Worm (Caenorhabditis elegans) whole organism, L1 larva: ENCODE results near the gene srd-1.

Source experiments
- C34B4.2 ChIP-seq: sonication (generic microtip); optimal IDR thresholded peaks from 2 replicates; lab custom pipeline; 2017; ENCODE audit warnings: mild to moderate bottlenecking, missing genetic modification characterization, missing compliant biosample characterization
- F16B12.6 ChIP-seq: fragments of 150-350 bp; optimal IDR thresholded peaks from 2 replicates; lab custom pipeline; 2014; ENCODE audit warnings: missing biosample characterization, missing genetic modification characterization
- Y116A8C.19 ChIP-seq: sonication (generic microtip); optimal IDR thresholded peaks from 2 replicates; lab custom pipeline; 2016; ENCODE audit warnings: missing compliant biosample characterization, missing genetic modification characterization, borderline replicate concordance
- alr-1 ChIP-seq: fragments of 200-800 bp; sonication (Bioruptor generic); optimal IDR thresholded peaks from 2 replicates; lab custom pipeline; 2018; ENCODE audit warnings: borderline replicate concordance, mild to moderate bottlenecking, missing genetic modification characterization, missing compliant biosample characterization
- ceh-88 ChIP-seq: fragments of 200-800 bp; sonication (Bioruptor generic); IDR thresholded peaks from 2 replicates; pipeline ENCODE4 v1.3.6; 2022; ENCODE audit warnings: missing genetic modification characterization, missing compliant biosample characterization
- dpl-1 ChIP-seq, 3 experiments: fragments of 150-350 bp in 2 of 3; sonication (generic microtip) in 1 of 3; optimal IDR thresholded peaks; 2 replicates each; lab custom pipeline; 2014 to 2017; ENCODE audit warnings: missing biosample characterization in 3 of 3, missing genetic modification characterization in 3 of 3, missing genetic modification reagents in 3 of 3
- efl-1 ChIP-seq, 4 experiments: fragments of 150-350 bp; optimal IDR thresholded peaks in 3 of 4; peaks in 1 of 4; 1 replicate in 1 of 4; 2 replicates in 3 of 4; lab custom pipeline; 2014; ENCODE audit warnings: missing biosample characterization in 2 of 4, missing genetic modification characterization in 2 of 4, missing genetic modification reagents in 2 of 4
- efl-3 ChIP-seq: fragments of 200-800 bp; sonication (Bioruptor generic); optimal IDR thresholded peaks from 2 replicates; lab custom pipeline; 2018; ENCODE audit warnings: mild to moderate bottlenecking, missing genetic modification characterization, missing compliant biosample characterization
- egl-27 ChIP-seq, 2 experiments: fragments of 150-350 bp in 1 of 2; sonication (generic microtip); optimal IDR thresholded peaks; 3 replicates each; lab custom pipeline; 2017 to 2018; ENCODE audit warnings: missing biosample characterization in 2 of 2, missing genetic modification characterization in 2 of 2, missing genetic modification reagents in 2 of 2
- elt-2 ChIP-seq: sonication (generic microtip); optimal IDR thresholded peaks from 2 replicates; lab custom pipeline; 2016; ENCODE audit warnings: missing genetic modification characterization, mild to moderate bottlenecking, inconsistent platforms, missing compliant biosample characterization, missing genetic modification reagents
- fos-1 ChIP-seq: fragments of 150-350 bp; optimal IDR thresholded peaks from 2 replicates; lab custom pipeline; 2014; ENCODE audit warnings: missing biosample characterization, missing genetic modification characterization
- hlh-17 ChIP-seq: fragments of 200-800 bp; sonication (Bioruptor generic); optimal IDR thresholded peaks from 2 replicates; lab custom pipeline; 2018; ENCODE audit warnings: missing genetic modification characterization, mild to moderate bottlenecking, missing compliant biosample characterization, moderate library complexity, borderline replicate concordance
- hlh-4 ChIP-seq: sonication (generic microtip); optimal IDR thresholded peaks from 2 replicates; lab custom pipeline; 2016; ENCODE audit warnings: mild to moderate bottlenecking, missing genetic modification characterization, missing compliant biosample characterization
- irx-1 ChIP-seq: sonication (generic microtip); optimal IDR thresholded peaks from 2 replicates; lab custom pipeline; 2016; ENCODE audit warnings: missing genetic modification characterization, missing compliant biosample characterization
- isw-1 ChIP-seq: fragments of 200-800 bp; sonication (Bioruptor generic); IDR thresholded peaks from 2 replicates; pipeline ENCODE4 v1.3.6; 2022; ENCODE audit warnings: missing genetic modification characterization, missing compliant biosample characterization
- jun-1 ChIP-seq: fragments of 150-350 bp; optimal IDR thresholded peaks from 2 replicates; lab custom pipeline; 2014; ENCODE audit warnings: missing biosample characterization, missing genetic modification reagents, missing genetic modification characterization
- lin-13 ChIP-seq: fragments of 150-350 bp; optimal IDR thresholded peaks from 2 replicates; lab custom pipeline; 2014; ENCODE audit warnings: missing biosample characterization, missing genetic modification reagents, missing genetic modification characterization
- lin-14 ChIP-seq: fragments of 200-800 bp; sonication (Bioruptor generic); optimal IDR thresholded peaks from 2 replicates; lab custom pipeline; 2018; ENCODE audit warnings: mild to moderate bottlenecking, missing genetic modification characterization, moderate library complexity, missing compliant biosample characterization
- lir-3 ChIP-seq: sonication (generic microtip); optimal IDR thresholded peaks from 2 replicates; lab custom pipeline; 2016; ENCODE audit warnings: mild to moderate bottlenecking, missing genetic modification characterization, moderate library complexity, missing compliant biosample characterization; ENCODE audit not compliant: poor library complexity
- lsy-2 ChIP-seq, 2 experiments: fragments of 150-350 bp; optimal IDR thresholded peaks; 2 replicates each; lab custom pipeline; 2014; ENCODE audit warnings: missing biosample characterization in 2 of 2, missing genetic modification characterization in 2 of 2
- mab-9 ChIP-seq: fragments of 200-800 bp; sonication (Bioruptor generic); IDR thresholded peaks from 2 replicates; pipeline ENCODE4 v1.3.6; 2022; ENCODE audit warnings: missing genetic modification reagents, missing genetic modification characterization, missing compliant biosample characterization
- mep-1 ChIP-seq: fragments of 150-350 bp; optimal IDR thresholded peaks from 2 replicates; lab custom pipeline; 2014; ENCODE audit warnings: missing biosample characterization, missing genetic modification characterization
- nhr-12 ChIP-seq: sonication (generic microtip); optimal IDR thresholded peaks from 2 replicates; lab custom pipeline; 2017; ENCODE audit warnings: missing biosample characterization, missing genetic modification characterization
- nhr-19 ChIP-seq: fragments of 200-800 bp; sonication (Bioruptor generic); conservative IDR thresholded peaks from 2 replicates; pipeline ENCODE4 v1.3.6; 2022; ENCODE audit warnings: missing genetic modification characterization, missing compliant biosample characterization
- nhr-28 ChIP-seq: fragments of 150-350 bp; optimal IDR thresholded peaks from 2 replicates; lab custom pipeline; 2014; ENCODE audit warnings: missing biosample characterization, missing genetic modification characterization
- nhr-76 ChIP-seq: sonication (generic microtip); optimal IDR thresholded peaks from 2 replicates; lab custom pipeline; 2017; ENCODE audit warnings: missing biosample characterization, missing genetic modification characterization
- nhr-85 ChIP-seq: sonication (generic microtip); peaks from one replicate; lab custom pipeline; 2016; ENCODE audit warnings: missing genetic modification characterization, inconsistent platforms, missing compliant biosample characterization
- nhr-90 ChIP-seq: sonication (generic microtip); optimal IDR thresholded peaks from 2 replicates; lab custom pipeline; 2016; ENCODE audit warnings: mild to moderate bottlenecking, missing genetic modification characterization, missing compliant biosample characterization; ENCODE audit not compliant: poor library complexity
- pax-3 ChIP-seq: fragments of 200-800 bp; sonication (Bioruptor generic); optimal IDR thresholded peaks from 2 replicates; lab custom pipeline; 2018; ENCODE audit warnings: mild to moderate bottlenecking, missing genetic modification characterization, moderate library complexity, missing compliant biosample characterization
- skn-1 ChIP-seq: fragments of 150-350 bp; optimal IDR thresholded peaks from 2 replicates; lab custom pipeline; 2014; ENCODE audit warnings: missing biosample characterization, missing genetic modification characterization
- snpc-4 ChIP-seq: fragments of 150-350 bp; optimal IDR thresholded peaks from 2 replicates; lab custom pipeline; 2014; ENCODE audit warnings: missing biosample characterization, missing genetic modification characterization
- snu-23 ChIP-seq: sonication (generic microtip); optimal IDR thresholded peaks from 2 replicates; lab custom pipeline; 2016; ENCODE audit warnings: missing genetic modification characterization, missing compliant biosample characterization
- sox-4 ChIP-seq: sonication (generic microtip); optimal IDR thresholded peaks from 2 replicates; lab custom pipeline; 2016; ENCODE audit warnings: missing genetic modification characterization, missing compliant biosample characterization
- tbx-2 ChIP-seq: sonication (generic microtip); optimal IDR thresholded peaks from 2 replicates; lab custom pipeline; 2016; ENCODE audit warnings: missing genetic modification characterization, missing compliant biosample characterization
- tlp-1 ChIP-seq: fragments of 150-350 bp; optimal IDR thresholded peaks from 2 replicates; lab custom pipeline; 2014; ENCODE audit warnings: missing biosample characterization, missing genetic modification characterization
- unc-130 ChIP-seq: fragments of 150-350 bp; optimal IDR thresholded peaks from 2 replicates; lab custom pipeline; 2017; ENCODE audit warnings: missing biosample characterization, missing genetic modification characterization, inconsistent platforms
- unc-86 ChIP-seq: sonication (generic microtip); optimal IDR thresholded peaks from 2 replicates; lab custom pipeline; 2016; ENCODE audit warnings: missing genetic modification characterization, missing compliant biosample characterization
- unc-98 ChIP-seq: fragments of 200-800 bp; sonication (Bioruptor generic); IDR thresholded peaks from 2 replicates; pipeline ENCODE4 v1.3.6; 2022; ENCODE audit warnings: missing genetic modification characterization, missing compliant biosample characterization
- xbp-1 ChIP-seq: sonication (generic microtip); optimal IDR thresholded peaks from 2 replicates; lab custom pipeline; 2016; ENCODE audit warnings: missing genetic modification characterization, missing compliant biosample characterization
- zag-1 ChIP-seq: fragments of 150-350 bp; optimal IDR thresholded peaks from 2 replicates; lab custom pipeline; 2014; ENCODE audit warnings: missing biosample characterization, missing genetic modification characterization
- zip-4 ChIP-seq: fragments of 200-800 bp; sonication (Bioruptor generic); optimal IDR thresholded peaks from 2 replicates; lab custom pipeline; 2018; ENCODE audit warnings: mild to moderate bottlenecking, missing genetic modification characterization, moderate library complexity, missing compliant biosample characterization
- ztf-11 ChIP-seq, 2 experiments: sonication (generic microtip); optimal IDR thresholded peaks; 2 replicates each; lab custom pipeline; 2016 to 2017; ENCODE audit warnings: missing genetic modification characterization in 2 of 2, missing biosample characterization in 1 of 2, missing compliant biosample characterization in 1 of 2

srd-1 gene

ce11 chrII:10146488-10146887 lies 36.0 kb downstream of the srd-1 start, which contains the start of gene pax-3:
Gene pax-3 (plus strand): TSS chrII:10146570.
- TF ChIP-seq hlh-17 = no peak
- no peak for TF ChIP-seq nhr-76
- TF ChIP-seq zip-4 (GFP tag; lab: Kevin White, UChicago) = no peak
- TF ChIP-seq jun-1 = no peak
- no peak for TF ChIP-seq ceh-88 (GFP tag; lab: Robert Waterston, UW)
- TF ChIP-seq nhr-12 = no peak
- no peak for TF ChIP-seq tlp-1 (tag; lab: Kevin White, UChicago)
- TF ChIP-seq lin-13 = no peak
- TF ChIP-seq tbx-2 (tag; lab: Kevin White, UChicago) = no peak
- no peak for TF ChIP-seq Y116A8C.19 (tag; lab: Kevin White, UChicago)
- TF ChIP-seq C34B4.2 (tag; lab: Kevin White, UChicago) = no peak
- no peak for TF ChIP-seq isw-1 (GFP tag; lab: Robert Waterston, UW)
- no peak for TF ChIP-seq unc-98
- peak; percentile 87 for TF ChIP-seq nhr-85 (tag; lab: Kevin White, UChicago)
- no peak for TF ChIP-seq snu-23
- no peak for TF ChIP-seq nhr-28
- TF ChIP-seq xbp-1 (tag; lab: Kevin White, UChicago) = no peak
- peak in 1 of 2 experiments; percentile 69 for TF ChIP-seq lsy-2 (tag; optimal IDR thresholded peaks at IDR 0.05; lab: Kevin White, UChicago)
- no peak for TF ChIP-seq F16B12.6 (tag; lab: Kevin White, UChicago)
- no peak for TF ChIP-seq unc-130 (tag; lab: Kevin White, UChicago)
- TF ChIP-seq lin-14 = peak; percentile 12
- TF ChIP-seq egl-27 (tag; optimal IDR thresholded peaks at IDR 0.05; lab: Kevin White, UChicago) = no peak
- TF ChIP-seq fos-1 (tag; lab: Kevin White, UChicago) = no peak

ce11 chrII:10144092-10144491 lies 38.4 kb downstream of the srd-1 start, which contains the start of gene F27E5.3:
Gene F27E5.3 (minus strand): TSS chrII:10144192.
- TF ChIP-seq Y116A8C.19 (tag; lab: Kevin White, UChicago) (no peak), efl-1 (optimal IDR thresholded peaks at IDR 0.05; lab: Kevin White, UChicago) (no peak), efl-1 (GFP tag; optimal IDR thresholded peaks at IDR 0.05 in 1 of 2; lab: Kevin White, UChicago) (no peak), F16B12.6 (tag; lab: Kevin White, UChicago) (no peak), dpl-1 (GFP tag; optimal IDR thresholded peaks at IDR 0.05; lab: Kevin White, UChicago) (no peak), hlh-4 (tag; lab: Kevin White, UChicago) (no peak), sox-4 (tag; lab: Kevin White, UChicago) (no peak), mab-9 (no peak), snpc-4 (tag; lab: Kevin White, UChicago) (no peak), alr-1 (tag; lab: Kevin White, UChicago) (no peak), nhr-76 (no peak), irx-1 (tag; lab: Kevin White, UChicago) (no peak), zag-1 (no peak), lir-3 (no peak), ztf-11 (tag; optimal IDR thresholded peaks at IDR 0.05; lab: Kevin White, UChicago) (no peak), egl-27 (tag; optimal IDR thresholded peaks at IDR 0.05; lab: Kevin White, UChicago) (no peak), efl-3 (GFP tag; lab: Kevin White, UChicago) (no peak), skn-1 (no peak), mep-1 (tag; lab: Kevin White, UChicago) (no peak), nhr-19 (GFP tag; lab: Robert Waterston, UW) (no peak)
- TF ChIP-seq, all 84 proteins: peak for 0

ce11 chrII:10139177-10139640 lies 43.3 kb downstream of the srd-1 start, which contains the start of gene asah-2:
Gene asah-2 (plus strand): TSS chrII:10139590.
- no peak for TF ChIP-seq unc-86 (tag; lab: Kevin White, UChicago)
- TF ChIP-seq pax-3 (tag; lab: Kevin White, UChicago) = no peak
- peak; percentile 2 for TF ChIP-seq nhr-90 (tag; lab: Kevin White, UChicago)
- TF ChIP-seq elt-2 (tag; lab: Kevin White, UChicago) = peak; percentile 83
